Fruit fly (Drosophila melanogaster) whole organism, adult: Measurements from ENCODE around the gene Trf4-1.

Experiments used
- CG12768 ChIP-seq: fragments of 200-800 bp; sonication (Bioruptor generic); optimal IDR thresholded peaks from 2 replicates; lab custom pipeline; 2017; ENCODE audit warnings: missing biosample characterization, missing genetic modification characterization, mild to moderate bottlenecking, moderate library complexity, missing genetic modification reagents
- CG1620 ChIP-seq: fragments of 200-800 bp; sonication (Bioruptor generic); optimal IDR thresholded peaks from 2 replicates; lab custom pipeline; 2016; ENCODE audit warnings: missing biosample characterization, missing genetic modification characterization
- cnc ChIP-seq, 2 experiments: fragments of >200 bp; optimal IDR thresholded peaks; 2 replicates each; lab custom pipeline; 2017
- kay ChIP-seq: fragments of 200-800 bp; sonication (Bioruptor generic); peaks from one replicate; lab custom pipeline; 2016; ENCODE audit warnings: missing biosample characterization, missing genetic modification characterization, borderline replicate concordance
- pad ChIP-seq: fragments of 200-800 bp; sonication (Bioruptor generic); optimal IDR thresholded peaks from 3 replicates; lab custom pipeline; 2017; ENCODE audit warnings: missing biosample characterization, missing genetic modification characterization, mild to moderate bottlenecking, moderate library complexity, missing genetic modification reagents
- tj ChIP-seq: fragments of 200-800 bp; sonication (Bioruptor generic); optimal IDR thresholded peaks from 3 replicates; lab custom pipeline; 2017; ENCODE audit warnings: missing biosample characterization, mild to moderate bottlenecking, missing genetic modification characterization, moderate library complexity
- toe ChIP-seq: fragments of 200-800 bp; sonication (Bioruptor generic); optimal IDR thresholded peaks from 2 replicates; lab custom pipeline; 2016; ENCODE audit warnings: missing biosample characterization, missing genetic modification characterization

DNA sequence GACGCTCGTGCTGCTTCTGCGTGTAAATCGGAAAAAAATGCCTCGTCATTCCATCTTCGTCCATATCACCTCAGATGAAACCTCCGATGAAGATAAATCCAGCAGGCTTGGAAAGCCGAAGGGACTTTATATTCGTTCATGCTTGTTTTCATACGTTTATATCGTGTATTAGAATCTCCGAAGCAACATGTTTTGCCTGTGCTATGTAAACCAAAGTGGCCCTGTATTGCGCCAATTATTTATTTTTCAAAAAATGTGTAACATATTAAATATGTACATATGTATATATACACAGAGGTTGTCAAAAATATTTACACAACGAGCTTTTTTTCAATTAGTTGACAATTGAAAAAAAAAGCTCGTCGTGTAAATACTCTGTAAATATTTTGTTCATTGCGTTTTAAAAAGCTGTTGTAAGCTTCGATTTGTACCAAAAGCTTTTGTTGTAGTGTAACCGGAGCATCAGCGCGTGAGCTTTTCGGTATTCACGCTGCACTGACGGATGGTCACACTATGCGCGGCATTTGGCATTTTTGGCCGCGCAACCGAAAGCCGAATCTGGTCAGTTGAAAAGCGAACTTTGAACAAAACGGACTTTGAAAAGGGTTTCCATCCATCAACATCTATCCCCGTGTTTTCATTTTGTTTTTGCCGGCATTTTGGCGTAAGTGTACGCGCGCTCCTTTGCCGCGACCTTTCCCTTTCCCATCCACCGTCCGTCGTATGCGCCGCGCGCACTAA, 13.8 kb downstream of the Trf4-1 start, which contains the start of gene CG12065:
- TF ChIP-seq cnc (optimal IDR thresholded peaks at IDR 0.05; lab: Kevin White, UChicago): peak in 1 of 2 experiments; percentile 31
- TF ChIP-seq kay (GFP tag; lab: Kevin White, UChicago): no peak
- TF ChIP-seq tj (GFP tag; lab: Kevin White, UChicago): no peak
- no peak for TF ChIP-seq pad (GFP tag; lab: Kevin White, UChicago)
- peak; percentile 16 for TF ChIP-seq CG1620
- no peak for TF ChIP-seq toe (GFP tag; lab: Kevin White, UChicago)
- TF ChIP-seq CG12768: peak; percentile 23
